Fruit fly (Drosophila melanogaster) whole organism, embryonic: ENCODE data around the gene yellow-e.

Source experiments
- ATbp ChIP-seq: fragments of 200-800 bp; sonication (Bioruptor generic); optimal IDR thresholded peaks from 2 replicates; lab custom pipeline; 2017; ENCODE audit warnings: missing biosample characterization, mild to moderate bottlenecking, missing genetic modification characterization, missing genetic modification reagents
- CG10543 ChIP-seq: fragments of 200-800 bp; sonication (Bioruptor generic); optimal IDR thresholded peaks from 3 replicates; lab custom pipeline; 2017; ENCODE audit warnings: missing biosample characterization, mild to moderate bottlenecking, missing genetic modification characterization, moderate library complexity
- CG11085 ChIP-seq: fragments of 200-800 bp; sonication (Bioruptor generic); IDR thresholded peaks from 2 replicates; pipeline ENCODE4 v1.3.6; 2022; ENCODE audit warnings: missing biosample characterization, missing genetic modification characterization
- CG11093 ChIP-seq: fragments of 200-800 bp; sonication (Bioruptor generic); IDR thresholded peaks from 3 replicates; pipeline ENCODE4 v1.3.6; 2022; ENCODE audit warnings: missing biosample characterization, missing genetic modification characterization
- CG12769 ChIP-seq: fragments of 200-800 bp; sonication (Bioruptor generic); optimal IDR thresholded peaks from 2 replicates; lab custom pipeline; 2019; ENCODE audit warnings: missing biosample characterization, mild to moderate bottlenecking, missing genetic modification characterization, moderate library complexity
- CG13296 ChIP-seq: fragments of 200-800 bp; sonication (Bioruptor generic); optimal IDR thresholded peaks from 3 replicates; lab custom pipeline; 2018; ENCODE audit warnings: missing biosample characterization, mild to moderate bottlenecking, missing genetic modification characterization
- CG14441 ChIP-seq: fragments of 200-800 bp; sonication (Bioruptor generic); IDR thresholded peaks from 2 replicates; pipeline ENCODE4 v1.3.6; 2022; ENCODE audit warnings: missing biosample characterization, missing genetic modification characterization
- CG14965 ChIP-seq: fragments of 200-800 bp; sonication (Bioruptor generic); optimal IDR thresholded peaks from 2 replicates; lab custom pipeline; 2016; ENCODE audit warnings: missing biosample characterization, missing genetic modification characterization, borderline replicate concordance
- CG17186 ChIP-seq: fragments of 200-800 bp; sonication (Bioruptor generic); optimal IDR thresholded peaks from 3 replicates; lab custom pipeline; 2017; ENCODE audit warnings: missing biosample characterization, missing genetic modification reagents, missing genetic modification characterization
- CG17361 ChIP-seq: fragments of 200-800 bp; sonication (Bioruptor generic); IDR thresholded peaks from 3 replicates; pipeline ENCODE4 v1.3.6; 2022; ENCODE audit warnings: missing biosample characterization, missing genetic modification characterization
- CG17385 ChIP-seq: fragments of 200-800 bp; sonication (Bioruptor generic); optimal IDR thresholded peaks from 3 replicates; lab custom pipeline; 2018; ENCODE audit warnings: missing biosample characterization, mild to moderate bottlenecking, missing genetic modification characterization
- CG2120 ChIP-seq: fragments of 200-800 bp; sonication (Bioruptor generic); optimal IDR thresholded peaks from 3 replicates; lab custom pipeline; 2016; ENCODE audit warnings: missing biosample characterization, missing genetic modification characterization
- CG2875 ChIP-seq: fragments of 200-800 bp; sonication (Bioruptor generic); optimal IDR thresholded peaks from 2 replicates; lab custom pipeline; 2017; ENCODE audit warnings: missing biosample characterization, mild to moderate bottlenecking, missing genetic modification characterization, missing genetic modification reagents
- CG30431 ChIP-seq: fragments of 200-800 bp; sonication (Bioruptor generic); optimal IDR thresholded peaks from 2 replicates; lab custom pipeline; 2017; ENCODE audit warnings: missing biosample characterization, missing genetic modification characterization
- CG34376 ChIP-seq: fragments of 200-800 bp; sonication (Bioruptor generic); optimal IDR thresholded peaks from 2 replicates; lab custom pipeline; 2018; ENCODE audit warnings: missing biosample characterization, mild to moderate bottlenecking, missing genetic modification characterization
- CG3726 ChIP-seq: fragments of 200-800 bp; sonication (Bioruptor generic); IDR thresholded peaks from 3 replicates; pipeline ENCODE4, ENCODE4 v1.3.6; 2022; ENCODE audit warnings: missing biosample characterization, missing genetic modification characterization
- CG8290 ChIP-seq, 3 experiments: fragments of 200-800 bp; sonication (Bioruptor generic); optimal IDR thresholded peaks; 2 replicates each; lab custom pipeline; 2016 to 2019; ENCODE audit warnings: missing biosample characterization in 3 of 3, missing genetic modification characterization in 3 of 3, mild to moderate bottlenecking in 2 of 3, moderate library complexity in 1 of 3
- CG9817 ChIP-seq: fragments of 200-800 bp; sonication (Bioruptor generic); optimal IDR thresholded peaks from 2 replicates; lab custom pipeline; 2018; ENCODE audit warnings: missing biosample characterization, mild to moderate bottlenecking, missing genetic modification characterization, moderate library complexity
- CHES-1-like ChIP-seq: fragments of 200-800 bp; sonication (Bioruptor generic); optimal IDR thresholded peaks from 2 replicates; lab custom pipeline; 2016; ENCODE audit warnings: missing biosample characterization, missing genetic modification characterization
- CTCF ChIP-seq: fragments of 200-800 bp; sonication (Bioruptor generic); optimal IDR thresholded peaks from 2 replicates; lab custom pipeline; 2017; ENCODE audit warnings: missing biosample characterization, mild to moderate bottlenecking, missing genetic modification characterization, moderate library complexity
- Dbx ChIP-seq: fragments of 200-800 bp; sonication (Bioruptor generic); IDR thresholded peaks from 3 replicates; pipeline ENCODE4 v1.3.6; 2022; ENCODE audit warnings: missing biosample characterization, missing genetic modification characterization
- Elba2 ChIP-seq: fragments of 200-800 bp; sonication (Bioruptor generic); optimal IDR thresholded peaks from 3 replicates; lab custom pipeline; 2016; ENCODE audit warnings: missing biosample characterization, missing genetic modification characterization
- Fer2 ChIP-seq: fragments of 200-800 bp; sonication (Bioruptor generic); optimal IDR thresholded peaks from 2 replicates; lab custom pipeline; 2018; ENCODE audit warnings: missing biosample characterization, mild to moderate bottlenecking, missing genetic modification characterization, moderate library complexity
- Hey ChIP-seq: fragments of 200-800 bp; sonication (Bioruptor generic); optimal IDR thresholded peaks from 3 replicates; lab custom pipeline; 2018; ENCODE audit warnings: missing biosample characterization, mild to moderate bottlenecking, missing genetic modification characterization
- HmgD ChIP-seq: fragments of 200-800 bp; sonication (Bioruptor generic); optimal IDR thresholded peaks from 3 replicates; lab custom pipeline; 2016; ENCODE audit warnings: missing biosample characterization, missing genetic modification characterization
- Nf-YA ChIP-seq: fragments of 200-800 bp; sonication (Bioruptor generic); IDR thresholded peaks from 2 replicates; pipeline ENCODE4 v1.3.6; 2022; ENCODE audit warnings: missing biosample characterization, missing genetic modification characterization
- Nf-YC ChIP-seq: fragments of 200-800 bp; optimal IDR thresholded peaks from 3 replicates; lab custom pipeline; 2019; ENCODE audit warnings: missing biosample characterization, mild to moderate bottlenecking, missing genetic modification characterization, moderate library complexity
- Pdp1 ChIP-seq, 2 experiments: fragments of 200-800 bp; sonication (Bioruptor generic); optimal IDR thresholded peaks; 3 replicates each; lab custom pipeline; 2016; ENCODE audit warnings: missing biosample characterization in 2 of 2, missing genetic modification characterization in 2 of 2, mild to moderate bottlenecking in 1 of 2, moderate library complexity in 1 of 2
- Rfx ChIP-seq: fragments of 200-800 bp; sonication (Bioruptor generic); IDR thresholded peaks from 2 replicates; pipeline ENCODE4 v1.3.6; 2022; ENCODE audit warnings: missing biosample characterization, missing genetic modification characterization
- ap ChIP-seq: fragments of 200-800 bp; sonication (Bioruptor generic); IDR thresholded peaks from 2 replicates; pipeline ENCODE4 v1.3.6; 2022; ENCODE audit warnings: missing biosample characterization, missing genetic modification characterization
- crol ChIP-seq: fragments of 200-800 bp; sonication (Bioruptor generic); IDR thresholded peaks from 2 replicates; pipeline ENCODE4 v1.3.6; 2022; ENCODE audit warnings: missing biosample characterization, missing genetic modification characterization
- cwo ChIP-seq: fragments of 200-800 bp; sonication (Bioruptor generic); optimal IDR thresholded peaks from 3 replicates; lab custom pipeline; 2017; ENCODE audit warnings: missing biosample characterization, missing genetic modification characterization, mild to moderate bottlenecking, moderate library complexity, missing genetic modification reagents
- esg ChIP-seq: fragments of 200-800 bp; sonication (Bioruptor generic); conservative IDR thresholded peaks from 2 replicates; pipeline ENCODE4 v1.3.6; 2022; ENCODE audit warnings: missing biosample characterization, missing genetic modification characterization
- fd3F ChIP-seq: fragments of 200-800 bp; sonication (Bioruptor generic); optimal IDR thresholded peaks from 2 replicates; lab custom pipeline; 2018; ENCODE audit warnings: missing biosample characterization, mild to moderate bottlenecking, missing genetic modification characterization, moderate library complexity
- ftz-f1 ChIP-seq: fragments of 200-800 bp; sonication (Bioruptor generic); optimal IDR thresholded peaks from 2 replicates; lab custom pipeline; 2016; ENCODE audit warnings: missing biosample characterization, missing genetic modification characterization
- fu2 ChIP-seq: fragments of 200-800 bp; sonication (Bioruptor generic); optimal IDR thresholded peaks from 2 replicates; lab custom pipeline; 2016; ENCODE audit warnings: missing biosample characterization, missing genetic modification characterization
- hth ChIP-seq: fragments of >200 bp; optimal IDR thresholded peaks from 2 replicates; lab custom pipeline; 2017; ENCODE audit warnings: inconsistent platforms
- lov ChIP-seq, 2 experiments: fragments of 200-800 bp in 1 of 2; fragments of >200 bp in 1 of 2; sonication (Bioruptor generic) in 1 of 2; IDR thresholded peaks in 1 of 2; optimal IDR thresholded peaks in 1 of 2; 2 replicates in 1 of 2; 3 replicates in 1 of 2; pipeline versions ENCODE4 v1.3.6 to Lab custom; 2017 to 2022; ENCODE audit warnings: missing biosample characterization in 1 of 2, missing genetic modification characterization in 1 of 2
- maf-S ChIP-seq: fragments of 200-800 bp; sonication (Bioruptor generic); optimal IDR thresholded peaks from 2 replicates; lab custom pipeline; 2016; ENCODE audit warnings: missing biosample characterization, missing genetic modification characterization
- nmo ChIP-seq: fragments of 200-800 bp; sonication (Bioruptor generic); optimal IDR thresholded peaks from 2 replicates; lab custom pipeline; 2018; ENCODE audit warnings: missing biosample characterization, mild to moderate bottlenecking, missing genetic modification characterization, moderate library complexity
- prd ChIP-seq, 3 experiments: fragments of >200 bp in 2 of 3; fragments of 200-800 bp in 1 of 3; sonication (Bioruptor generic) in 1 of 3; optimal IDR thresholded peaks in 2 of 3; IDR thresholded peaks in 1 of 3; 2 replicates in 2 of 3; 3 replicates in 1 of 3; pipeline versions ENCODE4 v1.3.6 to Lab custom; 2017 to 2022; ENCODE audit warnings: missing biosample characterization in 1 of 3, missing genetic modification characterization in 1 of 3
- pros ChIP-seq: fragments of 200-800 bp; sonication (Bioruptor generic); optimal IDR thresholded peaks from 3 replicates; lab custom pipeline; 2019; ENCODE audit warnings: missing biosample characterization, mild to moderate bottlenecking, missing genetic modification characterization, moderate library complexity
- rib ChIP-seq: fragments of 200-800 bp; sonication (Bioruptor generic); IDR thresholded peaks from 2 replicates; pipeline ENCODE4 v1.3.6; 2022; ENCODE audit warnings: missing biosample characterization, missing genetic modification characterization
- sr ChIP-seq: fragments of 200-800 bp; sonication (Bioruptor generic); IDR thresholded peaks from 3 replicates; pipeline ENCODE4 v1.3.6; 2022; ENCODE audit warnings: missing biosample characterization, missing genetic modification characterization
- sug ChIP-seq: fragments of 200-800 bp; optimal IDR thresholded peaks from 2 replicates; lab custom pipeline; 2019; ENCODE audit warnings: missing biosample characterization, mild to moderate bottlenecking, missing genetic modification characterization, moderate library complexity
- vfl ChIP-seq: fragments of 200-800 bp; sonication (Bioruptor generic); optimal IDR thresholded peaks from 2 replicates; lab custom pipeline; 2016; ENCODE audit warnings: missing biosample characterization, missing genetic modification characterization
- wdn ChIP-seq: fragments of 200-800 bp; sonication (Bioruptor generic); IDR thresholded peaks from 2 replicates; pipeline ENCODE4 v1.3.6; 2022; ENCODE audit warnings: missing biosample characterization, missing genetic modification characterization
- zfh1 ChIP-seq: fragments of 200-800 bp; sonication (Bioruptor generic); IDR thresholded peaks from 3 replicates; pipeline ENCODE4 v1.3.6; 2022; ENCODE audit warnings: missing biosample characterization, missing genetic modification characterization

Gene yellow-e

DNA sequence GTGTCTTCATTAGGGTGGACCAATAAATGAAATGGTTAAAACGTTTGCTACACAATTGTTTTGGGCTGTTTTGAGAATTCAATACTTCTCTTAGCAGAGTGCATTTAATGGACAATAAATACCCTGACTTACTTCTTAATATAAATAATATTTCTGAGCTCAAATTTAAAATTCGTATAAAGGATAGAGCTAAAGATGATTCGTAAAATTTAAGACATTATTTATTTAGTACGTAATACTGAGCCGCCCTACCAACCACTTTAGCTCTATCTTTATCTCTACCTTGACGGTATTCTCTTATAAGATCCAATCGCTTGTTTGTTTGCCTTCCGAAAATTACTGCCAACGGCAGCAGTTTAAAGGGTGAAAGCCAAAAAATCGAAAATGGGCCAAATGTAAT is 18.5 kb upstream of the yellow-e start (continued):
- TF ChIP-seq Nf-YC (tag; lab: Kevin White, UChicago), result peak; percentile 70
- peak; percentile 75 for TF ChIP-seq Rfx (GFP tag; lab: Robert Waterston, UW)
- peak; percentile 33 to 63 for TF ChIP-seq Pdp1 (GFP tag; optimal IDR thresholded peaks at IDR 0.05; lab: Kevin White, UChicago)
- peak; percentile 79 for TF ChIP-seq esg
- TF ChIP-seq vfl (GFP tag; lab: Kevin White, UChicago), result peak; percentile 20
- peak; percentile 63 for TF ChIP-seq ap
- peak; percentile 42 for TF ChIP-seq Fer2 (tag; lab: Kevin White, UChicago)
- TF ChIP-seq CG14965 (GFP tag; lab: Kevin White, UChicago), result no peak
- peak; percentile 62; the same call in 2 of the 3 replicates for TF ChIP-seq zfh1 (GFP tag; lab: Robert Waterston, UW)
- no peak for TF ChIP-seq Elba2 (GFP tag; lab: Kevin White, UChicago)
- no peak for TF ChIP-seq prd (optimal IDR thresholded peaks at IDR 0.05; lab: Kevin White, UChicago)
- TF ChIP-seq prd (GFP tag; IDR thresholded peaks at IDR 0.05; lab: Robert Waterston, UW), result peak; percentile 62
- peak; percentile 76 for TF ChIP-seq CG9817 (tag; lab: Kevin White, UChicago)
- peak; percentile 62 for TF ChIP-seq CG30431
- peak; percentile 20 for TF ChIP-seq fu2
- peak; percentile 74 for TF ChIP-seq CG2875 (GFP tag; lab: Kevin White, UChicago)
- TF ChIP-seq CG17385 (GFP tag; lab: Kevin White, UChicago), result peak; percentile 85
- 0 out of 3 replicates have a peak, but pooled peaks have one; percentile 7 for TF ChIP-seq sr (GFP tag; lab: Robert Waterston, UW)
- peak; percentile 91 for TF ChIP-seq fd3F (GFP tag; lab: Kevin White, UChicago)
- peak; percentile 41 for TF ChIP-seq CG8290 (GFP tag; optimal IDR thresholded peaks at IDR 0.05; lab: Kevin White, UChicago)
- peak in 1 of 2 experiments; percentile 72 for TF ChIP-seq CG8290 (tag; optimal IDR thresholded peaks at IDR 0.05; lab: Kevin White, UChicago)

DNA sequence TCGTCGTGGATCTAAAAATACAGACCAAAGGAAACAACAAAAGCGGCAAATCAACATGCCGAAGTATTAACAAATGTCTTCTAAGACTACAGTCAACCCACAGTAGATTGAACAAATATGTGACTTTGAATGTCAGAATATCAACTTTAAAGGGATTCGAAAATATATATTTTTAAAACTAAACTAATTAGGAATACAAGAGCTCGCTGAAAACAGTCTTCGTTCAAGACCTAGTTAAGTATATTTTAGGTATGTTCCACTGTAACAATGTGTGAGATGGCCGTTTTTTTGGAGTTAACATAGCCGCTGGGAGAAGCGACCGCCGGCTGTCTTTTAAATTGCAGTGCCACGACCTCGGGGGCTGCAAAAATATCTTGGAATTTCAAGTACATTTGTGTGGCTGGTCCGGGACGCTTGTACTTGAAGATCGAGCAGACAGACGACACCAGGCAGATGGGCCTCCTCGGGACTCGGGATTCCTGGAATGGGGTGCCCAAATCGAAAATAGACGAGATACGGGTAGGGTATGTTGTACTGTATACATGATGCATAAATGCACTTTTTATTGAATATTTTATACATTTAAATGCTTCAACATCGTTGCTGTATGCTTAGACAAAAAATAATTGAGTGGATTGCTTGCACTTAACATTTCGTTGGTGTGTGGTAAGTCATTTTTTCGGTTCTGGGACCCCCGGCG is 13.4 kb upstream of the yellow-e start:
- TF ChIP-seq Dbx (GFP tag; lab: Robert Waterston, UW) (peak; percentile 43; the same call in 1 of the 3 replicates), lov (optimal IDR thresholded peaks at IDR 0.05; lab: Kevin White, UChicago) (no peak), lov (GFP tag; IDR thresholded peaks at IDR 0.05; lab: Robert Waterston, UW) (peak; percentile 74; the same call in 1 of the 3 replicates), Elba2 (GFP tag; lab: Kevin White, UChicago) (peak; percentile 7), wdn (no peak), ATbp (GFP tag; lab: Kevin White, UChicago) (peak; percentile 73), CTCF (GFP tag; lab: Kevin White, UChicago) (no peak), nmo (GFP tag; lab: Kevin White, UChicago) (peak; percentile 76), CG12769 (tag; lab: Kevin White, UChicago) (peak; percentile 55), Hey (tag; lab: Kevin White, UChicago) (no peak), ftz-f1 (GFP tag; lab: Kevin White, UChicago) (no peak), pros (peak; percentile 73), hth (lab: Kevin White, UChicago) (no peak), maf-S (peak; percentile 26), HmgD (GFP tag; lab: Kevin White, UChicago) (no peak), CG11093 (GFP tag; lab: Robert Waterston, UW) (0 out of 3 replicates have a peak, but pooled peaks have one; percentile 21), CG34376 (GFP tag; lab: Kevin White, UChicago) (no peak), CG10543 (GFP tag; lab: Kevin White, UChicago) (no peak), CG13296 (peak; percentile 36), CG17186 (no peak), CG14441 (peak; percentile 74), sug (tag; lab: Kevin White, UChicago) (no peak), rib (GFP tag; lab: Robert Waterston, UW) (no peak), CG11085 (GFP tag; lab: Robert Waterston, UW) (0 out of 2 replicates have a peak, but pooled peaks have one; percentile 15), cwo (peak; percentile 42), CG3726 (GFP tag; lab: Robert Waterston, UW) (no peak), CHES-1-like (GFP tag; lab: Kevin White, UChicago) (no peak), Nf-YA (GFP tag; lab: Robert Waterston, UW) (peak; percentile 46; the same call in 1 of the 2 replicates), CG2120 (GFP tag; lab: Kevin White, UChicago) (peak; percentile 51), CG17361 (GFP tag; lab: Robert Waterston, UW) (peak; percentile 69), crol (GFP tag; lab: Robert Waterston, UW) (no peak; the same call in 1 of the 2 replicates)
